Fruit fly (Drosophila melanogaster) whole organism, embryonic: ENCODE results near the gene Pis.

ENCODE experiments used
- Aef1 ChIP-seq: fragments of 200-800 bp; sonication (Bioruptor generic); IDR thresholded peaks from 3 replicates; pipeline ENCODE4 v1.3.6; 2022; ENCODE audit warnings: missing biosample characterization, missing genetic modification characterization
- Awh ChIP-seq: fragments of 200-800 bp; sonication (Bioruptor generic); IDR thresholded peaks from 2 replicates; pipeline ENCODE4, ENCODE4 v1.3.6; 2022; ENCODE audit warnings: missing biosample characterization, missing genetic modification characterization
- Bgb ChIP-seq: fragments of 200-800 bp; sonication (Bioruptor generic); IDR thresholded peaks from 2 replicates; pipeline ENCODE4 v1.3.6; 2022; ENCODE audit warnings: missing biosample characterization, missing genetic modification characterization; ENCODE audit not compliant: partially characterized antibody
- BtbVII ChIP-seq: fragments of 200-800 bp; sonication (Bioruptor generic); optimal IDR thresholded peaks from 3 replicates; lab custom pipeline; 2017; ENCODE audit warnings: missing biosample characterization, mild to moderate bottlenecking, missing genetic modification characterization
- CG10543 ChIP-seq: fragments of 200-800 bp; sonication (Bioruptor generic); optimal IDR thresholded peaks from 3 replicates; lab custom pipeline; 2017; ENCODE audit warnings: missing biosample characterization, mild to moderate bottlenecking, missing genetic modification characterization, moderate library complexity
- CG10979 ChIP-seq: fragments of 200-800 bp; sonication (Bioruptor generic); optimal IDR thresholded peaks from 2 replicates; lab custom pipeline; 2018; ENCODE audit warnings: missing biosample characterization, mild to moderate bottlenecking, missing genetic modification characterization, moderate library complexity
- CG11695 ChIP-seq: fragments of 200-800 bp; sonication (Bioruptor generic); IDR thresholded peaks from 3 replicates; pipeline ENCODE4 v1.3.6; 2022; ENCODE audit warnings: missing biosample characterization, missing genetic modification characterization
- CG11723 ChIP-seq: fragments of 200-800 bp; sonication (Bioruptor generic); optimal IDR thresholded peaks from 2 replicates; lab custom pipeline; 2017; ENCODE audit warnings: missing biosample characterization, mild to moderate bottlenecking, missing genetic modification characterization
- CG13424 ChIP-seq: fragments of 200-800 bp; sonication (Bioruptor generic); optimal IDR thresholded peaks from 2 replicates; lab custom pipeline; 2019; ENCODE audit warnings: missing biosample characterization, mild to moderate bottlenecking, missing genetic modification characterization, moderate library complexity
- CG13624 ChIP-seq: fragments of 200-800 bp; sonication (Bioruptor generic); optimal IDR thresholded peaks from 2 replicates; lab custom pipeline; 2016; ENCODE audit warnings: missing biosample characterization, missing genetic modification characterization
- CG14441 ChIP-seq: fragments of 200-800 bp; sonication (Bioruptor generic); IDR thresholded peaks from 2 replicates; pipeline ENCODE4 v1.3.6; 2022; ENCODE audit warnings: missing biosample characterization, missing genetic modification characterization
- CG14965 ChIP-seq: fragments of 200-800 bp; sonication (Bioruptor generic); optimal IDR thresholded peaks from 2 replicates; lab custom pipeline; 2016; ENCODE audit warnings: missing biosample characterization, missing genetic modification characterization, borderline replicate concordance
- CG15696 ChIP-seq: fragments of 200-800 bp; sonication (Bioruptor generic); optimal IDR thresholded peaks from 2 replicates; lab custom pipeline; 2019; ENCODE audit warnings: missing biosample characterization, mild to moderate bottlenecking, missing genetic modification characterization, moderate library complexity
- CG1602 ChIP-seq: fragments of 200-800 bp; sonication (Bioruptor generic); optimal IDR thresholded peaks from 3 replicates; lab custom pipeline; 2016; ENCODE audit warnings: missing biosample characterization, missing genetic modification characterization
- CG1603 ChIP-seq: fragments of 200-800 bp; sonication (Bioruptor generic); optimal IDR thresholded peaks from 2 replicates; lab custom pipeline; 2019; ENCODE audit warnings: missing biosample characterization, mild to moderate bottlenecking, missing genetic modification characterization, moderate library complexity
- CG17385 ChIP-seq: fragments of 200-800 bp; sonication (Bioruptor generic); optimal IDR thresholded peaks from 3 replicates; lab custom pipeline; 2018; ENCODE audit warnings: missing biosample characterization, mild to moderate bottlenecking, missing genetic modification characterization
- CG17802 ChIP-seq: fragments of 200-800 bp; sonication (Bioruptor generic); optimal IDR thresholded peaks from 2 replicates; lab custom pipeline; 2018; ENCODE audit warnings: missing biosample characterization, mild to moderate bottlenecking, missing genetic modification characterization, moderate library complexity
- CG1792 ChIP-seq: fragments of 200-800 bp; sonication (Bioruptor generic); optimal IDR thresholded peaks from 2 replicates; lab custom pipeline; 2016; ENCODE audit warnings: missing biosample characterization, missing genetic modification characterization
- CG2712 ChIP-seq: fragments of 200-800 bp; optimal IDR thresholded peaks from 3 replicates; lab custom pipeline; 2019; ENCODE audit warnings: missing biosample characterization, mild to moderate bottlenecking, missing genetic modification characterization, moderate library complexity
- CG3407 ChIP-seq: fragments of 200-800 bp; sonication (Bioruptor generic); optimal IDR thresholded peaks from 2 replicates; lab custom pipeline; 2018; ENCODE audit warnings: missing biosample characterization, mild to moderate bottlenecking, missing genetic modification characterization
- CG4424 ChIP-seq: fragments of 200-800 bp; sonication (Bioruptor generic); optimal IDR thresholded peaks from 3 replicates; lab custom pipeline; 2016; ENCODE audit warnings: missing biosample characterization, missing genetic modification characterization
- CG7271 ChIP-seq: fragments of 200-800 bp; sonication (Bioruptor generic); optimal IDR thresholded peaks from 2 replicates; lab custom pipeline; 2018; ENCODE audit warnings: missing biosample characterization, mild to moderate bottlenecking, missing genetic modification characterization, moderate library complexity
- CG7357 ChIP-seq: fragments of 200-800 bp; sonication (Bioruptor generic); IDR thresholded peaks from 3 replicates; pipeline ENCODE4 v1.3.6; 2022; ENCODE audit warnings: missing biosample characterization, missing genetic modification characterization
- CG7745 ChIP-seq: fragments of 200-800 bp; sonication (Bioruptor generic); optimal IDR thresholded peaks from 2 replicates; lab custom pipeline; 2018; ENCODE audit warnings: missing biosample characterization, mild to moderate bottlenecking, missing genetic modification characterization, moderate library complexity
- CG8944 ChIP-seq: fragments of 200-800 bp; sonication (Bioruptor generic); optimal IDR thresholded peaks from 3 replicates; lab custom pipeline; 2016; ENCODE audit warnings: missing biosample characterization, missing genetic modification characterization
- D19B ChIP-seq: fragments of 200-800 bp; sonication (Bioruptor generic); optimal IDR thresholded peaks from 2 replicates; lab custom pipeline; 2017; ENCODE audit warnings: missing biosample characterization, mild to moderate bottlenecking, missing genetic modification characterization
- Dp ChIP-seq: fragments of 200-800 bp; sonication (Bioruptor generic); optimal IDR thresholded peaks from 2 replicates; lab custom pipeline; 2018; ENCODE audit warnings: missing biosample characterization, mild to moderate bottlenecking, missing genetic modification characterization, moderate library complexity
- Dref ChIP-seq: fragments of 200-800 bp; sonication (Bioruptor generic); IDR thresholded peaks from 2 replicates; pipeline ENCODE4 v1.3.6; 2022; ENCODE audit warnings: missing biosample characterization, missing genetic modification characterization
- Gsc ChIP-seq: fragments of 200-800 bp; sonication (Bioruptor generic); IDR thresholded peaks from 2 replicates; pipeline ENCODE4 v1.3.6; 2022; ENCODE audit warnings: missing biosample characterization, missing genetic modification characterization
- Kr ChIP-seq: fragments of 200-800 bp; sonication (Bioruptor generic); optimal IDR thresholded peaks from 2 replicates; lab custom pipeline; 2017; ENCODE audit warnings: missing biosample characterization, mild to moderate bottlenecking, missing genetic modification characterization
- MBD-R2 ChIP-seq: fragments of 200-800 bp; sonication (Bioruptor generic); IDR thresholded peaks from 2 replicates; pipeline ENCODE4 v1.3.6; 2022; ENCODE audit warnings: missing biosample characterization, missing genetic modification characterization
- MESR4 ChIP-seq: fragments of 200-800 bp; sonication (Bioruptor generic); optimal IDR thresholded peaks from 2 replicates; lab custom pipeline; 2018; ENCODE audit warnings: missing biosample characterization, mild to moderate bottlenecking, missing genetic modification characterization, moderate library complexity
- Poxn ChIP-seq: fragments of 200-800 bp; sonication (Bioruptor generic); IDR thresholded peaks from 2 replicates; pipeline ENCODE4 v1.3.6; 2022; ENCODE audit warnings: missing biosample characterization, missing genetic modification characterization
- Rfx ChIP-seq: fragments of 200-800 bp; sonication (Bioruptor generic); IDR thresholded peaks from 2 replicates; pipeline ENCODE4 v1.3.6; 2022; ENCODE audit warnings: missing biosample characterization, missing genetic modification characterization
- amos ChIP-seq: fragments of 200-800 bp; sonication (Bioruptor generic); IDR thresholded peaks from 2 replicates; pipeline ENCODE4 v1.3.6; 2022; ENCODE audit warnings: missing biosample characterization, missing genetic modification characterization; ENCODE audit not compliant: partially characterized antibody
- ash1 ChIP-seq: fragments of 200-800 bp; sonication (Bioruptor generic); optimal IDR thresholded peaks from 2 replicates; lab custom pipeline; 2018; ENCODE audit warnings: missing biosample characterization, mild to moderate bottlenecking, missing genetic modification characterization
- cwo ChIP-seq: fragments of 200-800 bp; sonication (Bioruptor generic); optimal IDR thresholded peaks from 3 replicates; lab custom pipeline; 2017; ENCODE audit warnings: missing biosample characterization, missing genetic modification characterization, mild to moderate bottlenecking, moderate library complexity, missing genetic modification reagents
- dimm ChIP-seq: fragments of 200-800 bp; sonication (Bioruptor generic); IDR thresholded peaks from 2 replicates; pipeline ENCODE4 v1.3.6; 2022; ENCODE audit warnings: missing biosample characterization, missing genetic modification characterization
- ems ChIP-seq: fragments of 200-800 bp; sonication (Bioruptor generic); optimal IDR thresholded peaks from 3 replicates; lab custom pipeline; 2016; ENCODE audit warnings: missing biosample characterization, missing genetic modification characterization
- fu2 ChIP-seq: fragments of 200-800 bp; sonication (Bioruptor generic); optimal IDR thresholded peaks from 2 replicates; lab custom pipeline; 2016; ENCODE audit warnings: missing biosample characterization, missing genetic modification characterization
- gsb ChIP-seq: fragments of 200-800 bp; sonication (Bioruptor generic); IDR thresholded peaks from 2 replicates; pipeline ENCODE4 v1.3.6; 2022; ENCODE audit warnings: missing biosample characterization, missing genetic modification characterization
- kay ChIP-seq: fragments of 200-800 bp; sonication (Bioruptor generic); optimal IDR thresholded peaks from 2 replicates; lab custom pipeline; 2016; ENCODE audit warnings: missing biosample characterization, missing genetic modification characterization
- lola ChIP-seq, 3 experiments: fragments of >200 bp in 2 of 3; fragments of 200-800 bp in 1 of 3; sonication (Bioruptor generic) in 1 of 3; optimal IDR thresholded peaks; 2 replicates each; lab custom pipeline; 2017 to 2019; ENCODE audit warnings: missing biosample characterization in 3 of 3, missing genetic modification characterization in 3 of 3, mild to moderate bottlenecking in 1 of 3, moderate library complexity in 1 of 3
- org-1 ChIP-seq: fragments of 200-800 bp; sonication (Bioruptor generic); optimal IDR thresholded peaks from 2 replicates; lab custom pipeline; 2017; ENCODE audit warnings: missing biosample characterization, missing genetic modification characterization
- phol ChIP-seq: fragments of 200-800 bp; sonication (Bioruptor generic); optimal IDR thresholded peaks from 3 replicates; lab custom pipeline; 2018; ENCODE audit warnings: missing biosample characterization, mild to moderate bottlenecking, missing genetic modification characterization, moderate library complexity
- sob ChIP-seq: fragments of 200-800 bp; sonication (Bioruptor generic); IDR thresholded peaks from 2 replicates; pipeline ENCODE4 v1.3.6; 2022; ENCODE audit warnings: missing biosample characterization, missing genetic modification characterization
- stwl ChIP-seq: fragments of 200-800 bp; sonication (Bioruptor generic); optimal IDR thresholded peaks from 3 replicates; lab custom pipeline; 2018; ENCODE audit warnings: missing biosample characterization, mild to moderate bottlenecking, missing genetic modification characterization, moderate library complexity
- tx ChIP-seq: fragments of 200-800 bp; sonication (Bioruptor generic); optimal IDR thresholded peaks from 2 replicates; lab custom pipeline; 2016; ENCODE audit warnings: missing biosample characterization, missing genetic modification characterization
- yki ChIP-seq: fragments of >200 bp; optimal IDR thresholded peaks from 3 replicates; lab custom pipeline; 2018
- zfh1 ChIP-seq: fragments of 200-800 bp; sonication (Bioruptor generic); IDR thresholded peaks from 3 replicates; pipeline ENCODE4 v1.3.6; 2022; ENCODE audit warnings: missing biosample characterization, missing genetic modification characterization

The Pis gene

DNA sequence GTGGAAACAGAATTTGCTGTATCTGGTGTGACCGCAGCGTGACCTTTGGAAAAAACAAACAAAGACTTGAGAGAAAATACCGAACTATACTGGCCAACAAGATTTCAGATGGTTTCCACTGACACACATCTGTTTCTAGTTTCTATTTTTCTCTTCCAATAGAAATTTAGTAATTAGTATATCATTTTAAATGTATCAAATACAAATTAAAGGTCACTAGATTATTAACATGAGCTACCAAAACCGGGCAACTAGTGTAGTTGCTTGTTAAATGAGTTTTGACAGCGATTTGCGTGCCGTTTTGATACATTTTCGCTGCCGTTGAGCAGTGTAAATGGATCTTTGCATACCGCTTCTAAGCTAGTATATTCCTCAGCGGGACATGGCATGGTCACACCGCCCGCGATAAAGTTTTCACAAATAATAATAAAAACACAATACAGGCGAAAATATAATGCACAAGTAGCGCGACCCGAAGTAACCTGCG, at the start of gene Pis, which contains the start of gene Hap40 (continued):
- 0 out of 2 replicates have a peak, but pooled peaks have one; percentile 26 for TF ChIP-seq Gsc
- TF ChIP-seq amos (GFP tag; lab: Robert Waterston, UW): no peak
- peak; percentile 16 for TF ChIP-seq kay (GFP tag; lab: Kevin White, UChicago)
- TF ChIP-seq ash1: no peak
- TF ChIP-seq cwo (GFP tag; lab: Kevin White, UChicago): no peak
- peak; percentile 67; the same call in 2 of the 3 replicates for TF ChIP-seq CG11695 (GFP tag; lab: Robert Waterston, UW)
- peak; percentile 48 for TF ChIP-seq CG17385 (GFP tag; lab: Kevin White, UChicago)
- no peak for TF ChIP-seq CG7271 (tag; lab: Kevin White, UChicago)
- no peak for TF ChIP-seq yki
- peak; percentile 72 for TF ChIP-seq CG1602 (GFP tag; lab: Kevin White, UChicago)
- TF ChIP-seq sob (GFP tag; lab: Robert Waterston, UW): peak; percentile 68; the same call in 1 of the 2 replicates
- peak; percentile 77 for TF ChIP-seq CG2712 (tag; lab: Kevin White, UChicago)
- peak; percentile 74 for TF ChIP-seq CG14441 (GFP tag; lab: Robert Waterston, UW)
- no peak for TF ChIP-seq CG14965 (GFP tag; lab: Kevin White, UChicago)
- TF ChIP-seq Dp: no peak
- peak; percentile 48 for TF ChIP-seq CG1603
- TF ChIP-seq phol (tag; lab: Kevin White, UChicago): peak; percentile 85
- TF ChIP-seq MESR4 (GFP tag; lab: Kevin White, UChicago): no peak
- peak; percentile 35; the same call in 1 of the 2 replicates for TF ChIP-seq Poxn
- TF ChIP-seq CG8944: peak; percentile 40
- peak; percentile 48; the same call in 1 of the 2 replicates for TF ChIP-seq MBD-R2
- peak; percentile 56 for TF ChIP-seq CG4424
- TF ChIP-seq CG13624 (GFP tag; lab: Kevin White, UChicago): no peak
- TF ChIP-seq stwl (tag; lab: Kevin White, UChicago): peak; percentile 35
- no peak for TF ChIP-seq Awh (GFP tag; lab: Robert Waterston, UW)
- TF ChIP-seq Bgb (GFP tag; lab: Robert Waterston, UW): no peak
- peak; percentile 77 for TF ChIP-seq CG15696 (tag; lab: Kevin White, UChicago)
- no peak for TF ChIP-seq BtbVII
- TF ChIP-seq zfh1 (GFP tag; lab: Robert Waterston, UW): peak; percentile 67; the same call in 2 of the 3 replicates
- TF ChIP-seq CG11723 (GFP tag; lab: Kevin White, UChicago): no peak
- TF ChIP-seq CG1792 (GFP tag; lab: Kevin White, UChicago): no peak
- peak; percentile 82 for TF ChIP-seq CG13424 (tag; lab: Kevin White, UChicago)
- TF ChIP-seq Aef1 (GFP tag; lab: Robert Waterston, UW): peak; percentile 72; the same call in 2 of the 3 replicates
- 0 out of 2 replicates have a peak, but pooled peaks have one; percentile 15 for TF ChIP-seq dimm (GFP tag; lab: Robert Waterston, UW)
- TF ChIP-seq Kr (GFP tag; lab: Kevin White, UChicago): no peak
- TF ChIP-seq D19B (GFP tag; lab: Kevin White, UChicago): peak; percentile 29
- peak; percentile 67 for TF ChIP-seq CG10979 (tag; lab: Kevin White, UChicago)
- TF ChIP-seq Rfx (GFP tag; lab: Robert Waterston, UW): peak; percentile 85
- TF ChIP-seq CG10543 (GFP tag; lab: Kevin White, UChicago): peak; percentile 68
- no peak for TF ChIP-seq gsb (GFP tag; lab: Robert Waterston, UW)
- TF ChIP-seq fu2: peak; percentile 60
- no peak for TF ChIP-seq org-1 (GFP tag; lab: Kevin White, UChicago)
- TF ChIP-seq lola (GFP tag; optimal IDR thresholded peaks at IDR 0.05; lab: Kevin White, UChicago): peak in 1 of 3 experiments; percentile 77
- peak; percentile 97 for TF ChIP-seq CG7357 (GFP tag; lab: Robert Waterston, UW)
- TF ChIP-seq CG3407 (GFP tag; lab: Kevin White, UChicago): no peak
- peak; percentile 43 for TF ChIP-seq tx
- peak; percentile 34 for TF ChIP-seq ems (GFP tag; lab: Kevin White, UChicago)
- TF ChIP-seq Dref (GFP tag; lab: Robert Waterston, UW): 0 out of 2 replicates have a peak, but pooled peaks have one; percentile 15
- no peak for TF ChIP-seq CG7745
- peak; percentile 77 for TF ChIP-seq CG17802 (tag; lab: Kevin White, UChicago)
